Worm (Caenorhabditis elegans): ENCODE measurements around the gene Y57E12AR.1.

Y57E12AR.1 gene

DNA sequence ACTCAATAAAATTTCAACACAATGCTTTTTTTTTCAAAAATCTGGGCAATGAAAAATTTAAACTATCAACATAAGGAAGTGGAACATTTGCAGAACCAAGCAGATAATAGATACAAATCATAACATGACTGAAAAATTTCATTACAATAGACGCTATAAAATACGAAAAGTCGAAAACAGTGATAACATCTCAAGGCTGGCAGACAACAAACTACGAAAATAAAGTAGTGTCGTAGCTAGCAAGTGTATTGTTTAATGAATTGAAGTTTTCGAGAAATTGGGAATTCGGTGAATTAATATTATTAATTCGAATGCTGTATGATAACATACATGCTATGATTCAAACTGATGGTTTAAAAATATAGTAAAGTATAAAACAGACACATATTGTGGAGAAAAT lies 31.7 kb upstream of the Y57E12AR.1 start:
- TF ChIP-seq fkh-2 (tag; optimal IDR thresholded peaks at IDR 0.05) (no peak), skn-1 (tag; optimal IDR thresholded peaks at IDR 0.05) (no peak), unc-39 (tag; optimal IDR thresholded peaks at IDR 0.05) (no peak), mdl-1 (tag; optimal IDR thresholded peaks at IDR 0.05) (no peak), nhr-67 (tag; optimal IDR thresholded peaks at IDR 0.05) (no peak), eor-1 (tag; optimal IDR thresholded peaks at IDR 0.05) (no peak), ZK546.5 (tag; optimal IDR thresholded peaks at IDR 0.05) (no peak), nhr-12 (tag; optimal IDR thresholded peaks at IDR 0.05) (no peak), ztf-4 (tag; optimal IDR thresholded peaks at IDR 0.05) (no peak), elt-2 (tag; optimal IDR thresholded peaks at IDR 0.05) (no peak), ceh-82 (tag; optimal IDR thresholded peaks at IDR 0.05) (no peak), ceh-28 (tag; optimal IDR thresholded peaks at IDR 0.05) (no peak), zag-1 (tag; optimal IDR thresholded peaks at IDR 0.05) (no peak), nhr-77 (tag; optimal IDR thresholded peaks at IDR 0.05) (no peak), nhr-25 (tag; optimal IDR thresholded peaks at IDR 0.05) (no peak), jun-1 (tag; optimal IDR thresholded peaks at IDR 0.05) (no peak), R02D3.7 (tag; optimal IDR thresholded peaks at IDR 0.05) (no peak), lin-15B (tag; optimal IDR thresholded peaks at IDR 0.05) (no peak), unc-62 (GFP tag; optimal IDR thresholded peaks at IDR 0.05) (no peak), daf-12 (tag; optimal IDR thresholded peaks at IDR 0.05) (no peak)

DNA sequence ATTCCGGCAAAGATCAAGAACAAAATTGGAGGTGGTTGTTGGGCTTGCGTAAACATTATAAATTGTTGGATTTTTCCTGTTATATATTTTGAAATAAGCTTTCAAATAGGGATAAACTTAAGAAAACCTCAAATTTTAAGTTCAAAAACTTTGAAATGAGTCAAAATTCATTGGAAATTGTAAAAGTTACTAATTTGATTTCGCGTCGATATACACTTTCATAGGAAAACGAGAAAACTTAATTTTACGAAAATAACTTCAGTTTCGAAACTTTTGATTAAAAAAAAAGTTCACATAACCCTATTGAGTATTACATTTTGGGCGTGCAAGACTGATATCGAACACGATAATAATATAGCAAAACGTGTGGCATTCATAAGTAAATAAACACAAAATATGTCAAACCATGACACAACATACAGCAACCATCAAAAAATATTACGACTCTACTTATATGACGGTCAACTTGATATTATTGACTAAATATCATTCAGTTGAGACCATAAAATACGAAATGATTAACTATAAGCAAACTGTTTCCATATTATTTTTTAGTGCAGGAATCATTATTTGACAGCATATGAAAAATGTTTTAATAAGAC lies 31.1 kb upstream of the Y57E12AR.1 start:
- TF ChIP-seq elt-2 (tag; optimal IDR thresholded peaks at IDR 0.05) = peak; percentile 27
- TF ChIP-seq pqm-1 (tag; optimal IDR thresholded peaks at IDR 0.05) = peak; percentile 21
- TF ChIP-seq egl-5 (tag; optimal IDR thresholded peaks at IDR 0.05) = no peak
- no peak for TF ChIP-seq nfya-1 (tag; optimal IDR thresholded peaks at IDR 0.05; ENCODE audit: insufficient read depth)
- TF ChIP-seq jun-1 (tag; optimal IDR thresholded peaks at IDR 0.05) = no peak
- no peak for TF ChIP-seq unc-39 (tag; optimal IDR thresholded peaks at IDR 0.05)

DNA sequence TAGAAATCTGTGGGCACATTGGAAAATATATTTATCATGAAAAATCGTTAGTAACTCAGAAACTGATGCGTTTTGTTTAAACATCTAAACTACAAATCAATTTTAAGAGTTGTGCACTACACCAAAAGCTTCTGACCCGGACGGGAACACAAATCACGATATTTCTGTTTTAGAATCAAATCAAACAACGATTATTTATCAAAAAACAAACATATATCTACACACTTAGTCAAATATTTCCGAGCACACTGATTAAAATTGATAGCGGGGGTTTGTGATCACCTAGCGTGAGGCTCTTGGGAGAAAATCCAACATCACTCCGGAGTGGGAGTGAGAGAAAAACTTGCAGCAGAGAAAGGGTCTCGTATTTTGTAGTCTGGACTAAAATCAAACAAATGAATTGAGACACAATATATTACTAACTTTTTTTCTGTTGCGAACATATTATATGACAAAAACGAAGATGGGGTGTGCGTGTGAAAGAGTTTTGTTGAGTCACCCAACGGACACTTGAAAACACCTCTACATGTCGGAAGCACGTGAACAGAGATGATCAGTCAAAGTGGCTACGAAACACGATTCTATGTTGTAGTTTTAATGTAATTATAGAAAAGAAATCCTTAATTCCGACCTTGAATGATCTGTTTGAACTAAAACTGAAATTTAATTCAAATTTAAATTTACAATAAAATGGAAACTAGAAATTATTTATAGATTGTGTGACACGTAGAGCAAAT lies 30.3 kb upstream of the Y57E12AR.1 start:
- peak; percentile 74 for TF ChIP-seq elt-2 (tag; optimal IDR thresholded peaks at IDR 0.05)
- no peak for TF ChIP-seq ama-1 (optimal IDR thresholded peaks at IDR 0.05)
- TF ChIP-seq mdl-1 (tag; optimal IDR thresholded peaks at IDR 0.05) = no peak
- TF ChIP-seq nhr-76 (tag; optimal IDR thresholded peaks at IDR 0.05) = no peak
- no peak for TF ChIP-seq egl-5 (tag; optimal IDR thresholded peaks at IDR 0.05)
- no peak for TF ChIP-seq sea-2 (GFP tag; optimal IDR thresholded peaks at IDR 0.05)
- peak; percentile 44 for TF ChIP-seq pqm-1 (tag; optimal IDR thresholded peaks at IDR 0.05)
- TF ChIP-seq elt-1 (tag; optimal IDR thresholded peaks at IDR 0.05) = no peak
- TF ChIP-seq nhr-28 (tag; optimal IDR thresholded peaks at IDR 0.05) = no peak
- no peak for TF ChIP-seq fkh-2 (tag; optimal IDR thresholded peaks at IDR 0.05)
- TF ChIP-seq nhr-25 (tag; optimal IDR thresholded peaks at IDR 0.05) = no peak
- no peak for TF ChIP-seq fkh-10 (GFP tag; optimal IDR thresholded peaks at IDR 0.05)
- no peak for TF ChIP-seq nhr-23 (tag; optimal IDR thresholded peaks at IDR 0.05)
- TF ChIP-seq lin-15B (tag; optimal IDR thresholded peaks at IDR 0.05) = no peak

DNA sequence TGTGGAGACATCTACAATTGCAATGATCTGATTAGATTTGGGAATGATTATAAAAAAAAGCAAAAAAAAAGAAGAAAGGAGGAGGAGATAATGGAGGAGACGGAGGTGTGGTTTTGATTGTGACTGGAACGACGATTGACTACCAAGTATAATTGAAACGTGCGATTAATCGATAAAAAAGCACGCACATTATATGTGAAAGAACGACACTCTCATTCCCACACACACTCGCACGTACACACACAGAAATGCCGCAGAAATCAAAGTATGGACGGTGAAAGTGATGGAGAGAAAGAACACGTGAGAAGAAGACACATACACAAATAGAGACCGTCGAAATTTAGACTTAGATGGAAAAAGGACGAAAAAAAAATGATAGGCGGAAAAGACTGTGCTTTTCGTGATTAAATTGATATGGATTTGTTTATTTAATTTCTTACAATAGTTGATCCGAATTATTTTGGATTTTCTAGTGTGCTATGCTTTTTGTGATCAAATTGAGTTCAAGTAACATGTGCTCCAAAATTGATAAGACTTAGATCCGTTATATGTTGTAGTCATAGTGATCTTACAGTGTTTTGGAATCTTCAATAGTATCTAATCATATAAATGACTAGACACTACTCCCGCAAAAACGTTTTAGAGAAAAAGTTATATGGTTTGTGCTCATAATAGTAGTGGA lies 28.7 kb upstream of the Y57E12AR.1 start, which contains the start of gene nhr-135:
Gene nhr-135 (minus strand): TSS at position 51 of the 682 bp plus-strand sequence.
- TF ChIP-seq pha-4 (tag; optimal IDR thresholded peaks at IDR 0.05) (peak; percentile 85), snpc-4 (tag; optimal IDR thresholded peaks at IDR 0.05) (peak; percentile 46), elt-2 (tag; optimal IDR thresholded peaks at IDR 0.05) (peak; percentile 92), nhr-11 (tag; optimal IDR thresholded peaks at IDR 0.05) (no peak), pqm-1 (tag; optimal IDR thresholded peaks at IDR 0.05) (peak; percentile 89), daf-12 (tag; optimal IDR thresholded peaks at IDR 0.05) (no peak), nhr-43 (tag; optimal IDR thresholded peaks at IDR 0.05; ENCODE audit: poor library complexity, severe bottlenecking) (peak; percentile 27), jun-1 (tag; optimal IDR thresholded peaks at IDR 0.05) (peak; percentile 77), nhr-25 (tag; optimal IDR thresholded peaks at IDR 0.05) (peak; percentile 54), nfya-1 (tag; optimal IDR thresholded peaks at IDR 0.05; ENCODE audit: insufficient read depth) (peak; percentile 40), skn-1 (tag; optimal IDR thresholded peaks at IDR 0.05) (no peak), mml-1 (tag; optimal IDR thresholded peaks at IDR 0.05) (no peak), elt-1 (tag; optimal IDR thresholded peaks at IDR 0.05) (no peak), ceh-28 (tag; optimal IDR thresholded peaks at IDR 0.05) (peak; percentile 59), elt-3 (tag; optimal IDR thresholded peaks at IDR 0.05) (peak in 1 of 3 experiments; percentile 72), eor-1 (tag; optimal IDR thresholded peaks at IDR 0.05) (no peak), hmg-11 (tag; optimal IDR thresholded peaks at IDR 0.05) (peak; percentile 30), mdl-1 (tag; optimal IDR thresholded peaks at IDR 0.05) (peak; percentile 77)

All from whole organism, L3 larva.